Fruit fly (Drosophila melanogaster) whole organism, embryonic: ENCODE measurements around the gene Ugt37D1.

Experiments
- Atf3 ChIP-seq: fragments of 200-800 bp; sonication (Bioruptor generic); optimal IDR thresholded peaks from 3 replicates; lab custom pipeline; 2016; ENCODE audit warnings: missing biosample characterization, missing genetic modification characterization
- CG10209 ChIP-seq: fragments of 200-800 bp; sonication (Bioruptor generic); optimal IDR thresholded peaks from 3 replicates; lab custom pipeline; 2017; ENCODE audit warnings: missing biosample characterization, mild to moderate bottlenecking, missing genetic modification characterization, missing genetic modification reagents
- CG11398 ChIP-seq: fragments of 200-800 bp; sonication (Bioruptor generic); optimal IDR thresholded peaks from 2 replicates; lab custom pipeline; 2016; ENCODE audit warnings: missing biosample characterization, missing genetic modification characterization
- CG12942 ChIP-seq: fragments of 200-800 bp; sonication (Bioruptor generic); optimal IDR thresholded peaks from 3 replicates; lab custom pipeline; 2016; ENCODE audit warnings: missing biosample characterization, missing genetic modification characterization
- CG13296 ChIP-seq: fragments of 200-800 bp; sonication (Bioruptor generic); optimal IDR thresholded peaks from 3 replicates; lab custom pipeline; 2018; ENCODE audit warnings: missing biosample characterization, mild to moderate bottlenecking, missing genetic modification characterization
- CG14667 ChIP-seq: fragments of 200-800 bp; sonication (Bioruptor generic); IDR thresholded peaks from 2 replicates; pipeline ENCODE4 v1.3.6; 2022; ENCODE audit warnings: missing biosample characterization, missing genetic modification characterization
- CG1529 ChIP-seq: fragments of 200-800 bp; sonication (Bioruptor generic); optimal IDR thresholded peaks from 3 replicates; lab custom pipeline; 2018; ENCODE audit warnings: missing biosample characterization, missing genetic modification characterization
- CG16863 ChIP-seq: fragments of 200-800 bp; sonication (Bioruptor generic); optimal IDR thresholded peaks from 3 replicates; lab custom pipeline; 2016; ENCODE audit warnings: missing biosample characterization, missing genetic modification characterization
- CG17568 ChIP-seq: fragments of 200-800 bp; sonication (Bioruptor generic); optimal IDR thresholded peaks from 2 replicates; lab custom pipeline; 2018; ENCODE audit warnings: missing biosample characterization, mild to moderate bottlenecking, missing genetic modification characterization, moderate library complexity
- CG2712 ChIP-seq: fragments of 200-800 bp; optimal IDR thresholded peaks from 3 replicates; lab custom pipeline; 2019; ENCODE audit warnings: missing biosample characterization, mild to moderate bottlenecking, missing genetic modification characterization, moderate library complexity
- CG30431 ChIP-seq: fragments of 200-800 bp; sonication (Bioruptor generic); optimal IDR thresholded peaks from 2 replicates; lab custom pipeline; 2017; ENCODE audit warnings: missing biosample characterization, missing genetic modification characterization
- CG3065 ChIP-seq: fragments of 200-800 bp; sonication (Bioruptor generic); optimal IDR thresholded peaks from 2 replicates; lab custom pipeline; 2016; ENCODE audit warnings: missing biosample characterization, missing genetic modification characterization
- CG31224 ChIP-seq: fragments of 200-800 bp; sonication (Bioruptor generic); IDR thresholded peaks from 2 replicates; pipeline ENCODE4 v1.3.6; 2022; ENCODE audit warnings: missing biosample characterization, missing genetic modification characterization
- CG31365 ChIP-seq: fragments of 200-800 bp; sonication (Bioruptor generic); optimal IDR thresholded peaks from 2 replicates; lab custom pipeline; 2018; ENCODE audit warnings: missing biosample characterization, mild to moderate bottlenecking, missing genetic modification characterization
- CG31441 ChIP-seq: fragments of 200-800 bp; sonication (Bioruptor generic); IDR thresholded peaks from 2 replicates; pipeline ENCODE4 v1.3.6; 2022; ENCODE audit warnings: missing biosample characterization, missing genetic modification characterization
- CG4360 ChIP-seq: fragments of 200-800 bp; sonication (Bioruptor generic); IDR thresholded peaks from 2 replicates; pipeline ENCODE4 v1.3.6; 2022; ENCODE audit warnings: missing biosample characterization, missing genetic modification characterization
- CG4854 ChIP-seq: fragments of 200-800 bp; sonication (Bioruptor generic); optimal IDR thresholded peaks from 2 replicates; lab custom pipeline; 2016; ENCODE audit warnings: missing biosample characterization, missing genetic modification characterization, inconsistent platforms
- CG7786 ChIP-seq: fragments of 200-800 bp; sonication (Bioruptor generic); optimal IDR thresholded peaks from 2 replicates; lab custom pipeline; 2016; ENCODE audit warnings: missing biosample characterization, missing genetic modification characterization
- CG7987 ChIP-seq: fragments of 200-800 bp; sonication (Bioruptor generic); optimal IDR thresholded peaks from 2 replicates; lab custom pipeline; 2018; ENCODE audit warnings: missing biosample characterization, mild to moderate bottlenecking, missing genetic modification characterization, moderate library complexity
- CG9797 ChIP-seq: fragments of 200-800 bp; sonication (Bioruptor generic); optimal IDR thresholded peaks from 3 replicates; lab custom pipeline; 2018; ENCODE audit warnings: missing biosample characterization, mild to moderate bottlenecking, missing genetic modification characterization
- Dek ChIP-seq: fragments of 200-800 bp; sonication (Bioruptor generic); optimal IDR thresholded peaks from 3 replicates; lab custom pipeline; 2019; ENCODE audit warnings: missing biosample characterization, mild to moderate bottlenecking, missing genetic modification characterization, moderate library complexity
- Dll ChIP-seq: fragments of 200-800 bp; sonication (Bioruptor generic); IDR thresholded peaks from 4 replicates; pipeline ENCODE4 v1.3.6; 2022; ENCODE audit warnings: missing biosample characterization, missing genetic modification characterization; ENCODE audit not compliant: partially characterized antibody
- Doc2 ChIP-seq: fragments of 200-800 bp; sonication (Bioruptor generic); IDR thresholded peaks from 2 replicates; pipeline ENCODE4 v1.3.6; 2022; ENCODE audit warnings: missing biosample characterization, missing genetic modification characterization
- Doc3 ChIP-seq: fragments of 200-800 bp; sonication (Bioruptor generic); IDR thresholded peaks from 3 replicates; pipeline ENCODE4 v1.3.6; 2022; ENCODE audit warnings: missing biosample characterization, missing genetic modification characterization; ENCODE audit not compliant: partially characterized antibody
- Dp ChIP-seq: fragments of 200-800 bp; sonication (Bioruptor generic); optimal IDR thresholded peaks from 2 replicates; lab custom pipeline; 2018; ENCODE audit warnings: missing biosample characterization, mild to moderate bottlenecking, missing genetic modification characterization, moderate library complexity
- HLH54F ChIP-seq: fragments of 200-800 bp; sonication (Bioruptor generic); optimal IDR thresholded peaks from 3 replicates; lab custom pipeline; 2016; ENCODE audit warnings: missing biosample characterization, missing genetic modification characterization
- Hmr ChIP-seq: fragments of 200-800 bp; sonication (Bioruptor generic); optimal IDR thresholded peaks from 3 replicates; lab custom pipeline; 2017; ENCODE audit warnings: mild to moderate bottlenecking, missing biosample characterization, missing genetic modification reagents, missing genetic modification characterization
- Hr3 ChIP-seq: fragments of 200-800 bp; sonication (Bioruptor generic); optimal IDR thresholded peaks from 3 replicates; lab custom pipeline; 2016; ENCODE audit warnings: missing biosample characterization, missing genetic modification characterization
- Hsf ChIP-seq: fragments of 200-800 bp; sonication (Bioruptor generic); optimal IDR thresholded peaks from 3 replicates; lab custom pipeline; 2016; ENCODE audit warnings: missing biosample characterization, missing genetic modification characterization
- Jarid2 ChIP-seq: fragments of 200-800 bp; sonication (Bioruptor generic); optimal IDR thresholded peaks from 3 replicates; lab custom pipeline; 2017; ENCODE audit warnings: mild to moderate bottlenecking, missing biosample characterization, missing genetic modification reagents, missing genetic modification characterization
- Kr ChIP-seq: fragments of 200-800 bp; sonication (Bioruptor generic); optimal IDR thresholded peaks from 2 replicates; lab custom pipeline; 2017; ENCODE audit warnings: missing biosample characterization, mild to moderate bottlenecking, missing genetic modification characterization
- Lpt ChIP-seq: fragments of >200 bp; optimal IDR thresholded peaks from 2 replicates; lab custom pipeline; 2018; ENCODE audit warnings: missing biosample characterization, missing genetic modification characterization
- NfI ChIP-seq: fragments of 200-800 bp; sonication (Bioruptor generic); optimal IDR thresholded peaks from 3 replicates; lab custom pipeline; 2018; ENCODE audit warnings: missing biosample characterization, mild to moderate bottlenecking, missing genetic modification characterization, moderate library complexity
- ab ChIP-seq: fragments of 200-800 bp; sonication (Bioruptor generic); optimal IDR thresholded peaks from 2 replicates; lab custom pipeline; 2016; ENCODE audit warnings: missing biosample characterization, missing genetic modification characterization
- crol ChIP-seq: fragments of 200-800 bp; sonication (Bioruptor generic); IDR thresholded peaks from 2 replicates; pipeline ENCODE4 v1.3.6; 2022; ENCODE audit warnings: missing biosample characterization, missing genetic modification characterization
- danr ChIP-seq: fragments of 200-800 bp; sonication (Bioruptor generic); IDR thresholded peaks from 2 replicates; pipeline ENCODE4 v1.3.6; 2022; ENCODE audit warnings: missing biosample characterization, missing genetic modification characterization
- fd96Cb ChIP-seq: fragments of 200-800 bp; sonication (Bioruptor generic); optimal IDR thresholded peaks from 2 replicates; lab custom pipeline; 2018; ENCODE audit warnings: missing biosample characterization, mild to moderate bottlenecking, missing genetic modification characterization, moderate library complexity
- gce ChIP-seq: fragments of 200-800 bp; sonication (Bioruptor generic); IDR thresholded peaks from 3 replicates; pipeline ENCODE4 v1.3.6; 2022; ENCODE audit warnings: missing biosample characterization, missing genetic modification characterization
- gro ChIP-seq: fragments of 200-800 bp; sonication (Bioruptor generic); optimal IDR thresholded peaks from 2 replicates; lab custom pipeline; 2016; ENCODE audit warnings: missing biosample characterization, missing genetic modification characterization
- hkb ChIP-seq, 2 experiments: fragments of 200-800 bp in 1 of 2; fragments of >200 bp in 1 of 2; sonication (Bioruptor generic) in 1 of 2; IDR thresholded peaks in 1 of 2; optimal IDR thresholded peaks in 1 of 2; 2 replicates each; pipeline versions ENCODE4 v1.3.6 to Lab custom; 2017 to 2022; ENCODE audit warnings: missing biosample characterization in 1 of 2, missing genetic modification characterization in 1 of 2
- kah ChIP-seq: fragments of 200-800 bp; sonication (Bioruptor generic); optimal IDR thresholded peaks from 2 replicates; lab custom pipeline; 2018; ENCODE audit warnings: missing biosample characterization, mild to moderate bottlenecking, missing genetic modification characterization
- lola ChIP-seq, 3 experiments: fragments of >200 bp in 2 of 3; fragments of 200-800 bp in 1 of 3; sonication (Bioruptor generic) in 1 of 3; optimal IDR thresholded peaks; 2 replicates each; lab custom pipeline; 2017 to 2019; ENCODE audit warnings: missing biosample characterization in 3 of 3, missing genetic modification characterization in 3 of 3, mild to moderate bottlenecking in 1 of 3, moderate library complexity in 1 of 3
- pan ChIP-seq, 4 experiments: fragments of >200 bp in 3 of 4; fragments of 200-800 bp in 1 of 4; sonication (Bioruptor generic) in 1 of 4; optimal IDR thresholded peaks in 3 of 4; IDR thresholded peaks in 1 of 4; 2 replicates each; pipeline versions ENCODE4 v1.3.6 to Lab custom; 2017 to 2022; ENCODE audit warnings: missing biosample characterization in 2 of 4, missing genetic modification characterization in 2 of 4, mixed read lengths in 1 of 4
- sc ChIP-seq, 3 experiments: fragments of >200 bp in 2 of 3; fragments of 200-800 bp in 1 of 3; sonication (Bioruptor generic) in 1 of 3; optimal IDR thresholded peaks; 2 replicates in 2 of 3; 3 replicates in 1 of 3; lab custom pipeline; 2017; ENCODE audit warnings: mild to moderate bottlenecking in 1 of 3, missing biosample characterization in 1 of 3, missing genetic modification characterization in 1 of 3, missing genetic modification reagents in 1 of 3
- stc ChIP-seq: fragments of 200-800 bp; sonication (Bioruptor generic); IDR thresholded peaks from 2 replicates; pipeline ENCODE4 v1.3.6; 2022; ENCODE audit warnings: missing biosample characterization, missing genetic modification characterization
- tap ChIP-seq: fragments of 200-800 bp; optimal IDR thresholded peaks from 3 replicates; lab custom pipeline; 2019; ENCODE audit warnings: missing biosample characterization, mild to moderate bottlenecking, missing genetic modification characterization, moderate library complexity
- tgo ChIP-seq: fragments of 200-800 bp; sonication (Bioruptor generic); IDR thresholded peaks from 3 replicates; pipeline ENCODE4 v1.3.6; 2022; ENCODE audit warnings: missing biosample characterization, missing genetic modification characterization
- trem ChIP-seq: fragments of 200-800 bp; optimal IDR thresholded peaks from 3 replicates; lab custom pipeline; 2019; ENCODE audit warnings: missing biosample characterization, mild to moderate bottlenecking, missing genetic modification characterization, moderate library complexity
- ttk ChIP-seq: fragments of 200-800 bp; sonication (Bioruptor generic); IDR thresholded peaks from 2 replicates; pipeline ENCODE4 v2.1.2; 2022; ENCODE audit warnings: missing biosample characterization, missing genetic modification characterization
- wdn ChIP-seq: fragments of 200-800 bp; sonication (Bioruptor generic); IDR thresholded peaks from 2 replicates; pipeline ENCODE4 v1.3.6; 2022; ENCODE audit warnings: missing biosample characterization, missing genetic modification characterization

The Ugt37D1 gene

DNA sequence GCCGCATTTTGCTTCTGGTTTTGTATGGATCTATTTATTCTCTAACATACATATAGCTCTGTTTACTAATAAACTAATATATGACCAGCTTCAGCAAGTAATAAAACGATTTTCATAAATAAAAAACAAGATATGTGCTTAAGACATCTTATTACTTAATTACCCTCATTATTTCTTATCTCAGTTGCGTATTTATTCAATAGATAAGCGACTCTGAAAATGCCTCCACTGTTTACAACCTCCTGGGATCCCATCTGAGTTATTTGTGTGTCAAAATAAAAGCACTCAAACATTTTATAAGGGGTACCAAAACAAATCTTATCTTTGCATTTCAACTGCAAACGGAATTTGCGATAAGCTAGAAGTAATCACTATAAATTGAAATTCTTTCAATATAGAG lies 20.9 kb downstream of the Ugt37D1 start (continued):
- TF ChIP-seq danr (no peak), CG13296 (GFP tag; lab: Kevin White, UChicago) (peak; percentile 79), CG7786 (GFP tag; lab: Kevin White, UChicago) (no peak), CG14667 (no peak), Kr (GFP tag; lab: Kevin White, UChicago) (no peak), gce (no peak), lola (GFP tag; optimal IDR thresholded peaks at IDR 0.05; lab: Kevin White, UChicago) (no peak), fd96Cb (tag; lab: Kevin White, UChicago) (no peak), NfI (GFP tag; lab: Kevin White, UChicago) (no peak), CG17568 (GFP tag; lab: Kevin White, UChicago) (peak; percentile 70), Dek (tag; lab: Kevin White, UChicago) (peak; percentile 5), CG3065 (GFP tag; lab: Kevin White, UChicago) (no peak), Lpt (no peak), ab (no peak), CG12942 (GFP tag; lab: Kevin White, UChicago) (no peak), CG7987 (GFP tag; lab: Kevin White, UChicago) (no peak), wdn (GFP tag; lab: Robert Waterston, UW) (no peak), CG31365 (tag; lab: Kevin White, UChicago) (no peak), trem (tag; lab: Kevin White, UChicago) (no peak), hkb (optimal IDR thresholded peaks at IDR 0.05; lab: Kevin White, UChicago) (no peak), hkb (GFP tag; IDR thresholded peaks at IDR 0.05; lab: Robert Waterston, UW) (no peak), CG30431 (GFP tag; lab: Kevin White, UChicago) (no peak), tap (tag; lab: Kevin White, UChicago) (peak; percentile 13), Dp (GFP tag; lab: Kevin White, UChicago) (no peak), CG2712 (no peak), Hsf (GFP tag; lab: Kevin White, UChicago) (no peak), CG4360 (no peak), kah (GFP tag; lab: Kevin White, UChicago) (peak; percentile 4), CG4854 (GFP tag; lab: Kevin White, UChicago) (no peak), pan (optimal IDR thresholded peaks at IDR 0.05; lab: Kevin White, UChicago) (no peak), pan (GFP tag; optimal IDR thresholded peaks at IDR 0.05 in 1 of 2, IDR thresholded peaks at IDR 0.05 in 1 of 2) (no peak), ttk (GFP tag; lab: Robert Waterston, UW) (no peak), Dll (GFP tag; lab: Robert Waterston, UW) (no peak), CG31224 (GFP tag; lab: Robert Waterston, UW) (peak; percentile 89), stc (GFP tag; lab: Robert Waterston, UW) (no peak), CG1529 (GFP tag; lab: Kevin White, UChicago) (no peak), tgo (no peak), crol (GFP tag; lab: Robert Waterston, UW) (no peak), sc (optimal IDR thresholded peaks at IDR 0.05; lab: Kevin White, UChicago) (no peak), sc (GFP tag; optimal IDR thresholded peaks at IDR 0.05; lab: Kevin White, UChicago) (no peak), CG9797 (GFP tag; lab: Kevin White, UChicago) (no peak), Jarid2 (GFP tag; lab: Kevin White, UChicago) (no peak), Atf3 (GFP tag; lab: Kevin White, UChicago) (no peak), Doc3 (GFP tag; lab: Robert Waterston, UW) (no peak), Hmr (GFP tag; lab: Kevin White, UChicago) (peak; percentile 61), CG31441 (GFP tag; lab: Robert Waterston, UW) (no peak), Hr3 (GFP tag; lab: Kevin White, UChicago) (no peak), Doc2 (no peak), CG16863 (no peak), gro (no peak), CG10209 (GFP tag; lab: Kevin White, UChicago) (no peak), CG11398 (GFP tag; lab: Kevin White, UChicago) (no peak), HLH54F (GFP tag; lab: Kevin White, UChicago) (no peak)
